Comparison of ENCODE assay signal across 4 worm cellular contexts in genomic region chrIV:425546-425945, ce11.
TF ChIP-seq lines count a peak whose summit lies in the region.

No protein-coding gene starts in this region.

TF ChIP-seq in whole organism, L1 larva, 84 proteins besides CTCF, POLR2A, EP300 and RAD21 (continued from another document and continues in another):
- TF ChIP-seq nhr-85 (tag; lab: Kevin White, UChicago) (no peak), nhr-76 (tag; optimal IDR thresholded peaks at IDR 0.05; lab: Kevin White, UChicago) (no peak), unc-130 (tag; optimal IDR thresholded peaks at IDR 0.05; lab: Kevin White, UChicago) (no peak), pag-3 (tag; optimal IDR thresholded peaks at IDR 0.05; lab: Kevin White, UChicago; ENCODE audit: borderline replicate concordance, insufficient read depth) (no peak), C16A3.4 (tag; optimal IDR thresholded peaks at IDR 0.05; lab: Kevin White, UChicago) (peak; percentile 53), unc-98 (GFP tag; IDR thresholded peaks at IDR 0.05; lab: Robert Waterston, UW) (no peak), vab-15 (tag; optimal IDR thresholded peaks at IDR 0.05; lab: Kevin White, UChicago) (no peak), blmp-1 (tag; optimal IDR thresholded peaks at IDR 0.05; lab: Kevin White, UChicago) (no peak), egl-27 (tag; optimal IDR thresholded peaks at IDR 0.05; lab: Kevin White, UChicago) (no peak), mdl-1 (tag; optimal IDR thresholded peaks at IDR 0.05; lab: Kevin White, UChicago) (no peak), skn-1 (tag; optimal IDR thresholded peaks at IDR 0.05; lab: Kevin White, UChicago) (peak; percentile 35), isw-1 (GFP tag; IDR thresholded peaks at IDR 0.05; lab: Robert Waterston, UW) (0 out of 2 replicates have a peak, but pooled peaks have one; percentile 5), ets-5 (GFP tag; IDR thresholded peaks at IDR 0.05; lab: Robert Waterston, UW) (no peak), sox-4 (tag; optimal IDR thresholded peaks at IDR 0.05; lab: Kevin White, UChicago) (no peak), rnt-1 (tag; optimal IDR thresholded peaks at IDR 0.05; lab: Kevin White, UChicago) (peak; percentile 10), grh-1 (GFP tag; IDR thresholded peaks at IDR 0.05; lab: Robert Waterston, UW) (no peak), zip-4 (GFP tag; optimal IDR thresholded peaks at IDR 0.05; lab: Kevin White, UChicago) (no peak), dpl-1 (GFP tag; optimal IDR thresholded peaks at IDR 0.05; lab: Kevin White, UChicago) (peak; percentile 49 to 76 (median 64)), pqm-1 (tag; optimal IDR thresholded peaks at IDR 0.05; lab: Kevin White, UChicago) (no peak), fkh-10 (GFP tag; optimal IDR thresholded peaks at IDR 0.05; lab: Kevin White, UChicago) (no peak), zag-1 (tag; optimal IDR thresholded peaks at IDR 0.05; lab: Kevin White, UChicago) (no peak), elt-3 (tag; optimal IDR thresholded peaks at IDR 0.05; lab: Kevin White, UChicago) (peak in 1 of 6 experiments; percentile 59), hpl-2 (GFP tag; optimal IDR thresholded peaks at IDR 0.05; lab: Kevin White, UChicago) (no peak), hlh-17 (GFP tag; optimal IDR thresholded peaks at IDR 0.05; lab: Kevin White, UChicago; ENCODE audit: borderline replicate concordance) (no peak), ceh-90 (tag; optimal IDR thresholded peaks at IDR 0.05; lab: Kevin White, UChicago) (no peak), nhr-71 (tag; optimal IDR thresholded peaks at IDR 0.05; lab: Kevin White, UChicago) (peak; percentile 28), unc-86 (tag; optimal IDR thresholded peaks at IDR 0.05; lab: Kevin White, UChicago) (no peak), lin-39 (tag; optimal IDR thresholded peaks at IDR 0.05; lab: Kevin White, UChicago) (no peak), F16B12.6 (tag; optimal IDR thresholded peaks at IDR 0.05; lab: Kevin White, UChicago) (no peak), mab-9 (GFP tag; IDR thresholded peaks at IDR 0.05; lab: Robert Waterston, UW) (no peak), nhr-90 (tag; optimal IDR thresholded peaks at IDR 0.05; lab: Kevin White, UChicago; ENCODE audit: poor library complexity) (no peak), swsn-7 (tag; optimal IDR thresholded peaks at IDR 0.05; lab: Kevin White, UChicago) (no peak), ceh-63 (GFP tag; optimal IDR thresholded peaks at IDR 0.05; lab: Kevin White, UChicago) (no peak), nhr-28 (tag; optimal IDR thresholded peaks at IDR 0.05; lab: Kevin White, UChicago) (no peak)

TF ChIP-seq in whole organism, L3 larva, 47 proteins besides CTCF, POLR2A, EP300 and RAD21 (continued from another document):
- TF ChIP-seq jun-1 (tag; optimal IDR thresholded peaks at IDR 0.05; lab: Kevin White, UChicago) (no peak), nhr-11 (tag; optimal IDR thresholded peaks at IDR 0.05; lab: Kevin White, UChicago) (no peak), ceh-28 (tag; optimal IDR thresholded peaks at IDR 0.05; lab: Kevin White, UChicago) (peak; percentile 32), mml-1 (tag; optimal IDR thresholded peaks at IDR 0.05; lab: Kevin White, UChicago) (no peak)

TF ChIP-seq in whole organism, L4 larva, 104 proteins besides CTCF, POLR2A, EP300 and RAD21 (continued from another document):
- TF ChIP-seq ceh-44 (GFP tag; IDR thresholded peaks at IDR 0.05; lab: Robert Waterston, UW) (no peak), nhr-6 (tag; optimal IDR thresholded peaks at IDR 0.05; lab: Kevin White, UChicago) (no peak), dve-1 (tag; optimal IDR thresholded peaks at IDR 0.05; lab: Kevin White, UChicago; ENCODE audit: insufficient read depth) (peak; percentile 1), nhr-77 (tag; optimal IDR thresholded peaks at IDR 0.05; lab: Kevin White, UChicago) (no peak), egl-43 (GFP tag; IDR thresholded peaks at IDR 0.05; lab: Robert Waterston, UW) (no peak), duxl-1 (tag; optimal IDR thresholded peaks at IDR 0.05; lab: Kevin White, UChicago; ENCODE audit: poor library complexity) (no peak), zip-11 (GFP tag; IDR thresholded peaks at IDR 0.05; lab: Robert Waterston, UW) (no peak), lir-3 (tag; optimal IDR thresholded peaks at IDR 0.05; lab: Kevin White, UChicago) (no peak), Y75B8A.6 (GFP tag; IDR thresholded peaks at IDR 0.05; lab: Robert Waterston, UW) (no peak), nhr-102 (tag; optimal IDR thresholded peaks at IDR 0.05; lab: Kevin White, UChicago) (no peak), mxl-3 (GFP tag; optimal IDR thresholded peaks at IDR 0.05; lab: Kevin White, UChicago) (no peak), unc-62 (GFP tag; optimal IDR thresholded peaks at IDR 0.05 in 1 of 2; lab: Kevin White, UChicago) (no peak), unc-62 (tag; optimal IDR thresholded peaks at IDR 0.05; lab: Kevin White, UChicago) (no peak), ama-1 (optimal IDR thresholded peaks at IDR 0.05; lab: Kevin White, UChicago) (peak; percentile 25), lin-39 (tag; optimal IDR thresholded peaks at IDR 0.05; lab: Kevin White, UChicago) (no peak), php-3 (GFP tag; IDR thresholded peaks at IDR 0.05; lab: Robert Waterston, UW) (no peak), nhr-237 (tag; optimal IDR thresholded peaks at IDR 0.05; lab: Kevin White, UChicago) (no peak), mxl-2 (GFP tag; conservative IDR thresholded peaks at IDR 0.05; lab: Robert Waterston, UW) (no peak), daf-12 (tag; optimal IDR thresholded peaks at IDR 0.05; lab: Kevin White, UChicago) (no peak), skn-1 (tag; optimal IDR thresholded peaks at IDR 0.05; lab: Kevin White, UChicago) (no peak), Y5F2A.4 (GFP tag; optimal IDR thresholded peaks at IDR 0.05; lab: Kevin White, UChicago) (no peak), egl-27 (tag; optimal IDR thresholded peaks at IDR 0.05; lab: Kevin White, UChicago) (no peak), jun-1 (tag; optimal IDR thresholded peaks at IDR 0.05; lab: Kevin White, UChicago) (no peak), daf-8 (GFP tag; IDR thresholded peaks at IDR 0.05; lab: Robert Waterston, UW) (no peak), nhr-42 (GFP tag; IDR thresholded peaks at IDR 0.05; lab: Robert Waterston, UW) (no peak), lin-29 (GFP tag; IDR thresholded peaks at IDR 0.05; lab: Robert Waterston, UW) (no peak), ZK337.2 (GFP tag; IDR thresholded peaks at IDR 0.05; lab: Robert Waterston, UW) (no peak), spr-1 (tag; optimal IDR thresholded peaks at IDR 0.05; lab: Kevin White, UChicago) (no peak), lsy-2 (tag; optimal IDR thresholded peaks at IDR 0.05; lab: Kevin White, UChicago) (peak in 1 of 2 experiments; percentile 75), F26F4.8 (GFP tag; conservative IDR thresholded peaks at IDR 0.05; lab: Robert Waterston, UW) (no peak), sdz-12 (GFP tag; optimal IDR thresholded peaks at IDR 0.05; lab: Kevin White, UChicago) (no peak), rbr-2 (tag; optimal IDR thresholded peaks at IDR 0.05; lab: Kevin White, UChicago) (no peak), ztf-7 (tag; optimal IDR thresholded peaks at IDR 0.05; lab: Kevin White, UChicago) (no peak), mdl-1 (tag; optimal IDR thresholded peaks at IDR 0.05; lab: Kevin White, UChicago) (no peak), aha-1 (tag; lab: Kevin White, UChicago) (peak; percentile 64), vab-7 (GFP tag; IDR thresholded peaks at IDR 0.05; lab: Robert Waterston, UW) (no peak), mdt-29 (GFP tag; IDR thresholded peaks at IDR 0.05; lab: Robert Waterston, UW) (no peak), zag-1 (tag; optimal IDR thresholded peaks at IDR 0.05; lab: Kevin White, UChicago) (no peak), nhr-76 (tag; optimal IDR thresholded peaks at IDR 0.05; lab: Kevin White, UChicago) (no peak), nhr-48 (tag; optimal IDR thresholded peaks at IDR 0.05; lab: Kevin White, UChicago) (no peak), madf-5 (GFP tag; IDR thresholded peaks at IDR 0.05; lab: Robert Waterston, UW) (no peak), unc-39 (tag; optimal IDR thresholded peaks at IDR 0.05; lab: Kevin White, UChicago) (no peak), mes-2 (tag; optimal IDR thresholded peaks at IDR 0.05; lab: Kevin White, UChicago; ENCODE audit: poor library complexity, severe bottlenecking) (peak; percentile 71), fkh-10 (GFP tag; optimal IDR thresholded peaks at IDR 0.05; lab: Kevin White, UChicago) (no peak), lin-13 (GFP tag; optimal IDR thresholded peaks at IDR 0.05; lab: Kevin White, UChicago) (peak; percentile 38), madf-9 (GFP tag; conservative IDR thresholded peaks at IDR 0.05; lab: Robert Waterston, UW) (no peak), ceh-82 (tag; optimal IDR thresholded peaks at IDR 0.05; lab: Kevin White, UChicago) (no peak), hlh-11 (tag; optimal IDR thresholded peaks at IDR 0.05; lab: Kevin White, UChicago) (no peak)

TF ChIP-seq in whole organism, young adult, 124 proteins besides CTCF, POLR2A, EP300 and RAD21 (continued from another document):
- TF ChIP-seq nhr-120 (GFP tag; IDR thresholded peaks at IDR 0.05; lab: Robert Waterston, UW) (no peak), pha-4 (tag; optimal IDR thresholded peaks at IDR 0.05; lab: Kevin White, UChicago) (no peak), F33H1.4 (GFP tag; IDR thresholded peaks at IDR 0.05; lab: Robert Waterston, UW) (peak; percentile 87), hmg-1.2 (GFP tag; IDR thresholded peaks at IDR 0.05; lab: Robert Waterston, UW) (peak; percentile 31; the same call in 1 of the 2 replicates), T07F8.4 (tag; optimal IDR thresholded peaks at IDR 0.05; lab: Kevin White, UChicago) (no peak), lin-54 (GFP tag; optimal IDR thresholded peaks at IDR 0.05; lab: Kevin White, UChicago) (peak; percentile 65), dox-1 (GFP tag; IDR thresholded peaks at IDR 0.05; lab: Robert Waterston, UW) (peak; percentile 18; the same call in 1 of the 2 replicates), pbrm-1 (GFP tag; IDR thresholded peaks at IDR 0.05; lab: Robert Waterston, UW) (0 out of 2 replicates have a peak, but pooled peaks have one; percentile 20), nhr-27 (tag; optimal IDR thresholded peaks at IDR 0.05; lab: Kevin White, UChicago) (no peak), F49E8.2 (tag; optimal IDR thresholded peaks at IDR 0.05; lab: Kevin White, UChicago; ENCODE audit: insufficient read depth) (no peak), ekl-4 (GFP tag; IDR thresholded peaks at IDR 0.05; lab: Robert Waterston, UW) (no peak), ztf-3 (GFP tag; optimal IDR thresholded peaks at IDR 0.05; lab: Kevin White, UChicago) (no peak), ceh-58 (GFP tag; IDR thresholded peaks at IDR 0.05; lab: Robert Waterston, UW) (no peak), Y79H2A.3 (GFP tag; conservative IDR thresholded peaks at IDR 0.05; lab: Robert Waterston, UW) (no peak), chd-7 (tag; optimal IDR thresholded peaks at IDR 0.05; lab: Kevin White, UChicago) (no peak), zfh-2 (GFP tag; conservative IDR thresholded peaks at IDR 0.05; lab: Robert Waterston, UW) (no peak), aptf-2 (GFP tag; conservative IDR thresholded peaks at IDR 0.05; lab: Robert Waterston, UW) (no peak), unc-130 (GFP tag; optimal IDR thresholded peaks at IDR 0.05; lab: Kevin White, UChicago) (no peak), attf-3 (GFP tag; conservative IDR thresholded peaks at IDR 0.05; lab: Robert Waterston, UW) (no peak), Y53G8AR.9 (GFP tag; conservative IDR thresholded peaks at IDR 0.05; lab: Robert Waterston, UW) (no peak), lsl-1 (GFP tag; optimal IDR thresholded peaks at IDR 0.05; lab: Kevin White, UChicago) (peak; percentile 62), F10E7.11 (tag; optimal IDR thresholded peaks at IDR 0.05; lab: Kevin White, UChicago) (no peak), dpl-1 (GFP tag; optimal IDR thresholded peaks at IDR 0.05; lab: Kevin White, UChicago) (peak; percentile 60), efl-1 (GFP tag; optimal IDR thresholded peaks at IDR 0.05; lab: Kevin White, UChicago) (peak; percentile 81), C17E4.6 (GFP tag; IDR thresholded peaks at IDR 0.05; lab: Robert Waterston, UW) (no peak), madf-6 (GFP tag; IDR thresholded peaks at IDR 0.05; lab: Robert Waterston, UW) (peak; percentile 74; the same call in 1 of the 2 replicates), somi-1 (GFP tag; optimal IDR thresholded peaks at IDR 0.05; lab: Kevin White, UChicago) (no peak), akir-1 (GFP tag; optimal IDR thresholded peaks at IDR 0.05; lab: Kevin White, UChicago) (no peak), madf-3 (GFP tag; IDR thresholded peaks at IDR 0.05; lab: Robert Waterston, UW) (no peak), rpc-1 (optimal IDR thresholded peaks at IDR 0.05; lab: Kevin White, UChicago) (no peak), rpc-1 (tag; optimal IDR thresholded peaks at IDR 0.05; lab: Kevin White, UChicago) (no peak), snpc-4 (GFP tag; optimal IDR thresholded peaks at IDR 0.05; lab: Kevin White, UChicago) (peak; percentile 35), snpc-4 (tag; optimal IDR thresholded peaks at IDR 0.05; lab: Kevin White, UChicago) (peak in 2 of 4 experiments; percentile 51 to 52), F57A8.1 (GFP tag; optimal IDR thresholded peaks at IDR 0.05; lab: Kevin White, UChicago) (no peak), let-526 (GFP tag; IDR thresholded peaks at IDR 0.05; lab: Robert Waterston, UW) (no peak), lin-40 (tag; optimal IDR thresholded peaks at IDR 0.05; lab: Kevin White, UChicago) (no peak), let-607 (tag; optimal IDR thresholded peaks at IDR 0.05; lab: Kevin White, UChicago) (no peak), tlf-1 (GFP tag; optimal IDR thresholded peaks at IDR 0.05; lab: Kevin White, UChicago) (peak; percentile 2)
